Worm (Caenorhabditis elegans) whole organism, L4 larva: ENCODE measurements around the gene fbxb-81.

Experiments
- D1046.2 ChIP-seq: fragments of 200-800 bp; sonication (Bioruptor generic); IDR thresholded peaks from 2 replicates; pipeline ENCODE4 v1.3.6; 2022; ENCODE audit warnings: missing genetic modification characterization, missing compliant biosample characterization
- F10B5.3 ChIP-seq: sonication (generic microtip); optimal IDR thresholded peaks from 2 replicates; lab custom pipeline; 2016; ENCODE audit warnings: mild to moderate bottlenecking, missing genetic modification characterization, missing compliant biosample characterization
- T20F7.1 ChIP-seq: fragments of 200-800 bp; sonication (Bioruptor generic); optimal IDR thresholded peaks from 2 replicates; lab custom pipeline; 2018; ENCODE audit warnings: mild to moderate bottlenecking, missing genetic modification characterization, missing compliant biosample characterization
- T26A8.4 ChIP-seq: fragments of 200-800 bp; sonication (Bioruptor generic); IDR thresholded peaks from 2 replicates; pipeline ENCODE4 v1.3.6; 2022; ENCODE audit warnings: missing genetic modification characterization, missing compliant biosample characterization
- Y75B8A.6 ChIP-seq: fragments of 200-800 bp; sonication (Bioruptor generic); IDR thresholded peaks from 2 replicates; pipeline ENCODE4 v1.3.6; 2022; ENCODE audit warnings: missing genetic modification reagents, missing genetic modification characterization, missing compliant biosample characterization
- ZK337.2 ChIP-seq: fragments of 200-800 bp; sonication (Bioruptor generic); IDR thresholded peaks from 2 replicates; pipeline ENCODE4 v1.3.6; 2022; ENCODE audit warnings: missing genetic modification reagents, missing genetic modification characterization, missing compliant biosample characterization
- aha-1 ChIP-seq: fragments of 150-350 bp; peaks from one replicate; lab custom pipeline; 2014; ENCODE audit warnings: missing biosample characterization, missing genetic modification characterization
- ama-1 ChIP-seq: fragments of 150-350 bp; optimal IDR thresholded peaks from 2 replicates; lab custom pipeline; 2014; ENCODE audit warnings: inconsistent platforms, mixed read lengths
- arid-1 ChIP-seq: fragments of 200-800 bp; sonication (Bioruptor generic); conservative IDR thresholded peaks from 2 replicates; pipeline ENCODE4 v1.3.6; 2022; ENCODE audit warnings: missing genetic modification reagents, missing genetic modification characterization, missing compliant biosample characterization
- ceh-32 ChIP-seq: sonication (generic microtip); optimal IDR thresholded peaks from 2 replicates; lab custom pipeline; 2016; ENCODE audit warnings: mild to moderate bottlenecking, missing genetic modification characterization, missing compliant biosample characterization; ENCODE audit not compliant: poor library complexity
- ceh-44 ChIP-seq: fragments of 200-800 bp; sonication (Bioruptor generic); IDR thresholded peaks from 2 replicates; pipeline ENCODE4 v1.3.6; 2022; ENCODE audit warnings: missing genetic modification reagents, missing genetic modification characterization, missing compliant biosample characterization
- ceh-62 ChIP-seq: sonication (generic microtip); optimal IDR thresholded peaks from 2 replicates; lab custom pipeline; 2017; ENCODE audit warnings: missing biosample characterization, missing genetic modification characterization
- ces-1 ChIP-seq: fragments of 150-350 bp; sonication (generic microtip); optimal IDR thresholded peaks from 4 replicates; lab custom pipeline; 2014; ENCODE audit warnings: missing biosample characterization, missing genetic modification reagents, missing genetic modification characterization
- ctbp-1 ChIP-seq: fragments of 200-800 bp; sonication (Bioruptor generic); IDR thresholded peaks from 2 replicates; pipeline ENCODE4 v1.3.6; 2022; ENCODE audit warnings: missing genetic modification reagents, missing genetic modification characterization, missing compliant biosample characterization
- daf-8 ChIP-seq: fragments of 200-800 bp; sonication (Bioruptor generic); IDR thresholded peaks from 2 replicates; pipeline ENCODE4 v1.3.6; 2022; ENCODE audit warnings: missing genetic modification characterization, missing compliant biosample characterization
- dmd-6 ChIP-seq: fragments of 200-800 bp; sonication (Bioruptor generic); IDR thresholded peaks from 2 replicates; pipeline ENCODE4 v1.3.6; 2022; ENCODE audit warnings: missing genetic modification reagents, missing genetic modification characterization, missing compliant biosample characterization
- dmd-8 ChIP-seq: fragments of 200-800 bp; sonication (Bioruptor generic); IDR thresholded peaks from 2 replicates; pipeline ENCODE4 v1.3.6; 2022; ENCODE audit warnings: missing genetic modification characterization, missing compliant biosample characterization
- duxl-1 ChIP-seq: sonication (generic microtip); optimal IDR thresholded peaks from 2 replicates; lab custom pipeline; 2016; ENCODE audit warnings: mild to moderate bottlenecking, missing genetic modification characterization, moderate library complexity, missing compliant biosample characterization; ENCODE audit not compliant: poor library complexity
- egl-43 ChIP-seq: fragments of 200-800 bp; sonication (Bioruptor generic); IDR thresholded peaks from 2 replicates; pipeline ENCODE4 v1.3.6; 2022; ENCODE audit warnings: missing genetic modification reagents, missing genetic modification characterization, missing compliant biosample characterization
- fos-1 ChIP-seq: fragments of 150-350 bp; optimal IDR thresholded peaks from 2 replicates; lab custom pipeline; 2014; ENCODE audit warnings: missing biosample characterization, missing genetic modification characterization
- jun-1 ChIP-seq: fragments of 150-350 bp; optimal IDR thresholded peaks from 2 replicates; lab custom pipeline; 2014; ENCODE audit warnings: missing biosample characterization, missing genetic modification reagents, missing genetic modification characterization
- lim-7 ChIP-seq: fragments of 200-800 bp; sonication (Bioruptor generic); IDR thresholded peaks from 2 replicates; pipeline ENCODE4 v1.3.6; 2022; ENCODE audit warnings: missing genetic modification characterization, missing compliant biosample characterization
- lin-1 ChIP-seq: fragments of 200-800 bp; sonication (Bioruptor generic); IDR thresholded peaks from 2 replicates; pipeline ENCODE4 v1.3.6; 2022; ENCODE audit warnings: missing genetic modification reagents, missing genetic modification characterization, missing compliant biosample characterization
- lin-38 ChIP-seq: fragments of 200-800 bp; sonication (Bioruptor generic); IDR thresholded peaks from 2 replicates; pipeline ENCODE4 v1.3.6; 2022; ENCODE audit warnings: missing genetic modification reagents, missing genetic modification characterization, missing compliant biosample characterization
- lin-39 ChIP-seq: fragments of 150-350 bp; optimal IDR thresholded peaks from 2 replicates; lab custom pipeline; 2014; ENCODE audit warnings: missing biosample characterization, missing genetic modification reagents, missing genetic modification characterization
- lsy-2 ChIP-seq, 2 experiments: fragments of 150-350 bp in 1 of 2; sonication (generic microtip) in 1 of 2; optimal IDR thresholded peaks; 2 replicates each; lab custom pipeline; 2014 to 2017; ENCODE audit warnings: missing biosample characterization in 2 of 2, missing genetic modification characterization in 2 of 2
- madf-5 ChIP-seq, 2 experiments: fragments of 200-800 bp; sonication (Bioruptor generic); IDR thresholded peaks; 2 replicates each; pipeline ENCODE4 v1.3.6; 2022; ENCODE audit warnings: missing compliant biosample characterization in 2 of 2, missing genetic modification characterization in 2 of 2
- mdl-1 ChIP-seq, 2 experiments: fragments of 150-350 bp in 1 of 2; sonication (generic microtip) in 1 of 2; optimal IDR thresholded peaks; 2 replicates each; lab custom pipeline; 2014 to 2017; ENCODE audit warnings: missing biosample characterization in 2 of 2, missing genetic modification characterization in 2 of 2
- mes-2 ChIP-seq: sonication (generic microtip); optimal IDR thresholded peaks from 2 replicates; lab custom pipeline; 2016; ENCODE audit warnings: missing genotype, mild to moderate bottlenecking, missing genetic modification characterization, missing compliant biosample characterization; ENCODE audit not compliant: poor library complexity, severe bottlenecking
- nhr-102 ChIP-seq: sonication (generic microtip); optimal IDR thresholded peaks from 2 replicates; lab custom pipeline; 2016; ENCODE audit warnings: mild to moderate bottlenecking, missing genetic modification characterization, moderate library complexity, missing compliant biosample characterization
- nhr-111 ChIP-seq: fragments of 200-800 bp; sonication (Bioruptor generic); optimal IDR thresholded peaks from 2 replicates; lab custom pipeline; 2018; ENCODE audit warnings: mild to moderate bottlenecking, missing genetic modification characterization, missing compliant biosample characterization
- php-3 ChIP-seq: fragments of 200-800 bp; sonication (Bioruptor generic); IDR thresholded peaks from 2 replicates; pipeline ENCODE4 v1.3.6; 2022; ENCODE audit warnings: missing genetic modification reagents, missing genetic modification characterization, missing compliant biosample characterization
- saeg-2 ChIP-seq: fragments of 200-800 bp; sonication (Bioruptor generic); IDR thresholded peaks from 2 replicates; pipeline ENCODE4 v1.3.6; 2022; ENCODE audit warnings: missing genetic modification reagents, missing genetic modification characterization, missing compliant biosample characterization
- sdz-12 ChIP-seq: fragments of 200-800 bp; sonication (Bioruptor generic); optimal IDR thresholded peaks from 2 replicates; lab custom pipeline; 2018; ENCODE audit warnings: mild to moderate bottlenecking, missing genetic modification characterization, missing compliant biosample characterization
- set-16 ChIP-seq: fragments of 200-800 bp; sonication (Bioruptor generic); IDR thresholded peaks from 2 replicates; pipeline ENCODE4 v1.3.6; 2022; ENCODE audit warnings: missing genetic modification reagents, missing genetic modification characterization, missing compliant biosample characterization
- snpc-4 ChIP-seq: fragments of 150-350 bp; optimal IDR thresholded peaks from 2 replicates; lab custom pipeline; 2014; ENCODE audit warnings: missing biosample characterization, missing genetic modification characterization
- unc-130 ChIP-seq: sonication (generic microtip); optimal IDR thresholded peaks from 2 replicates; lab custom pipeline; 2016; ENCODE audit warnings: missing genetic modification reagents, missing genetic modification characterization, missing compliant biosample characterization
- unc-62 ChIP-seq, 3 experiments: fragments of 150-350 bp in 1 of 3; sonication (generic microtip); optimal IDR thresholded peaks in 2 of 3; peaks in 1 of 3; 1 replicate in 1 of 3; 2 replicates in 2 of 3; lab custom pipeline; 2014 to 2017; ENCODE audit warnings: missing biosample characterization in 3 of 3, missing genetic modification characterization in 3 of 3, missing genetic modification reagents in 3 of 3, missing genotype in 1 of 3
- vab-7 ChIP-seq: fragments of 200-800 bp; sonication (Bioruptor generic); IDR thresholded peaks from 2 replicates; pipeline ENCODE4 v1.3.6; 2022; ENCODE audit warnings: missing genetic modification reagents, missing genetic modification characterization, missing compliant biosample characterization

fbxb-81 gene

ce11 chrIII:173501-173900 is 32.5 kb upstream of the fbxb-81 start, which contains the start of gene F40G9.19:
Gene F40G9.19 (plus strand): TSS chrIII:173801.
- no peak for TF ChIP-seq lsy-2 (tag; optimal IDR thresholded peaks at IDR 0.05; lab: Kevin White, UChicago)
- TF ChIP-seq aha-1 = peak; percentile 31

- TF ChIP-seq ZK337.2 (GFP tag; lab: Robert Waterston, UW) = no peak
- TF ChIP-seq F10B5.3 (tag; lab: Kevin White, UChicago) = no peak
- TF ChIP-seq Y75B8A.6 (GFP tag; lab: Robert Waterston, UW) = no peak
- no peak for TF ChIP-seq aha-1
- no peak for TF ChIP-seq php-3
- no peak for TF ChIP-seq set-16 (GFP tag; lab: Robert Waterston, UW)
- no peak for TF ChIP-seq nhr-102 (tag; lab: Kevin White, UChicago)
- no peak for TF ChIP-seq lin-1
- no peak for TF ChIP-seq lim-7 (GFP tag; lab: Robert Waterston, UW)
- TF ChIP-seq mes-2 (tag; lab: Kevin White, UChicago) = no peak
- no peak for TF ChIP-seq jun-1 (tag; lab: Kevin White, UChicago)
- no peak for TF ChIP-seq D1046.2
- TF ChIP-seq fos-1 = no peak
- TF ChIP-seq madf-5 (GFP tag; IDR thresholded peaks at IDR 0.05; lab: Robert Waterston, UW) = no peak
- no peak for TF ChIP-seq ceh-44 (GFP tag; lab: Robert Waterston, UW)
- TF ChIP-seq ces-1 (GFP tag; lab: Kevin White, UChicago) = no peak
- no peak for TF ChIP-seq ceh-32
- TF ChIP-seq ama-1 (lab: Kevin White, UChicago) = no peak
Measured at ce11 chrIII:171617-172016, 30.6 kb upstream of the fbxb-81 start, which contains the start of the genes F40G9.9 and F40G9.12. Gene F40G9.9 (minus strand): TSS chrIII:171717. Gene F40G9.12 (plus strand): TSS chrIII:171847.

- no peak for TF ChIP-seq ZK337.2 (GFP tag; lab: Robert Waterston, UW)
- TF ChIP-seq unc-62 (GFP tag; optimal IDR thresholded peaks at IDR 0.05 in 1 of 2; lab: Kevin White, UChicago) = peak in 1 of 2 experiments; percentile 87
- TF ChIP-seq unc-62 (tag; optimal IDR thresholded peaks at IDR 0.05; lab: Kevin White, UChicago) = no peak
- TF ChIP-seq dmd-8 (GFP tag; lab: Robert Waterston, UW) = no peak
- TF ChIP-seq madf-5 (GFP tag; IDR thresholded peaks at IDR 0.05; lab: Robert Waterston, UW) = no peak
Measured at ce11 chrIII:169478-169877, 28.5 kb upstream of the fbxb-81 start, which contains the start of gene F40G9.18. Gene F40G9.18 (minus strand): TSS chrIII:169578.

- TF ChIP-seq set-16 (GFP tag; lab: Robert Waterston, UW) = peak; percentile 88
Measured at ce11 chrIII:168376-168775, 27.4 kb upstream of the fbxb-81 start.

ce11 chrIII:165390-165789 is 24.4 kb upstream of the fbxb-81 start, which contains the start of gene F40G9.7:
Gene F40G9.7 (plus strand): TSS chrIII:165690.
- peak; percentile 85 for TF ChIP-seq aha-1
- no peak for TF ChIP-seq unc-130
- TF ChIP-seq, all 104 proteins: peak for 1

ce11 chrIII:164775-165174 is 23.8 kb upstream of the fbxb-81 start, which contains the start of gene F40G9.8:
Gene F40G9.8 (minus strand): TSS chrIII:164875.
- no peak for TF ChIP-seq lin-39 (tag; lab: Kevin White, UChicago)
- TF ChIP-seq saeg-2 (GFP tag; lab: Robert Waterston, UW) = no peak
- TF ChIP-seq sdz-12 (GFP tag; lab: Kevin White, UChicago) = no peak
- no peak for TF ChIP-seq T26A8.4 (GFP tag; lab: Robert Waterston, UW)
- no peak for TF ChIP-seq mdl-1 (tag; optimal IDR thresholded peaks at IDR 0.05; lab: Kevin White, UChicago)
- no peak for TF ChIP-seq nhr-111 (GFP tag; lab: Kevin White, UChicago)

ce11 chrIII:159665-160064 is 18.6 kb upstream of the fbxb-81 start:
- TF ChIP-seq snpc-4 (tag; lab: Kevin White, UChicago) = no peak
- TF ChIP-seq egl-43 = peak; percentile 40; the same call in 1 of the 2 replicates
- TF ChIP-seq duxl-1 = no peak
- no peak for TF ChIP-seq dmd-6
- TF ChIP-seq ceh-62 (tag; lab: Kevin White, UChicago) = no peak
- TF ChIP-seq set-16 (GFP tag; lab: Robert Waterston, UW) = peak; percentile 26; the same call in 1 of the 2 replicates
- TF ChIP-seq arid-1 (GFP tag; lab: Robert Waterston, UW) = no peak
- TF ChIP-seq vab-7 (GFP tag; lab: Robert Waterston, UW) = no peak
- TF ChIP-seq T20F7.1 (GFP tag; lab: Kevin White, UChicago) = no peak
- no peak for TF ChIP-seq sdz-12 (GFP tag; lab: Kevin White, UChicago)
- no peak for TF ChIP-seq lin-38 (GFP tag; lab: Robert Waterston, UW)
- TF ChIP-seq ctbp-1 (GFP tag; lab: Robert Waterston, UW) = no peak
- TF ChIP-seq daf-8 (GFP tag; lab: Robert Waterston, UW) = 0 out of 2 replicates have a peak, but pooled peaks have one; percentile 9
- peak; percentile 95 for TF ChIP-seq aha-1
